Fruit fly (Drosophila melanogaster): ENCODE measurements around the gene Rrp6.

The Rrp6 gene

DNA sequence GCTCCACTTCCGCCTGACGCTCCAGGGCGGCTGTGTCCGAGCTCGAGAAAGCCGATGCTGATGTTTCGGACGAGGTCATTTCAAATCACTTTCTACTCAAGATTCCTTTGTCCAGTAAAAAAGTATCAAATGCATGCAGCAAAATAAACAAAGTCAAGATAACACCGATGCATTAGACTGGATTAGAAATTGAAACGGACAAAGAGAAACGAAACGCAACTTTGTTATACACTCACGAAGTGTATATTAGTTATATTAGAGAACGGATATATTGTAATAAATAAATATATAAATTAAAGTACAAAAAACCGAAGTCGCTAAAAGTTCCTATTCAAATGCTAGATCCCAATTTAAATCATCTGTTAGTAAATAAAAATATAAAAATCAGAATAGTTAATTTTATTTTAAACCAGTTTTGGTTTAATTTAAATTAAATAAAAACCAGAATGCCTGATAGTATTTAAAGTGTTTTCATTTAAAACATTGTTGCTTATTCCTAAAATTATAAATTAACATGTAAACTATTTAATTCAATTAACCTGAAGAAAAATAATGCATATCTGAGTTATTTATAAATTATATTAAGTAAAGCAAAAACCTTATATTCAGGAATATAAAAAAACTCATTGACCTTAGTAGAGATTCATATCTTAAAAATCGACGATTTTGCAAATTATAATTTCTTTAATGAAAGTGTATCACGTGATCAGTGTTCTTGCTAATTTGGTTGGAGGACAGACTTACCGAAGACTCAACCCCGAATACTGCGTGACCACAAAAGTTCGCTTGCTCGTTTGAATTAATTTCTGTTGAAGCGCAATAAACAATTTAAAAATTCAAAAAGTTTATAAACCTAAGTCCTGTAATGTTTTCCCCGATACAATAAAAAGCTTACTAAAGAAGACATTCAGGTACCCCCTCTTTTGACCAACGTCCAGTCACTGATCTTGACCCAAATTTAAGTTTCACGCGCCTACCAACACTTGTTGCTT is 8.0 kb upstream of the Rrp6 start, which contains the start of gene Dph2 (continued):
- TF ChIP-seq oc (tag; optimal IDR thresholded peaks at IDR 0.05), result no peak
- TF ChIP-seq phol (tag; optimal IDR thresholded peaks at IDR 0.05), result peak; percentile 83
- no peak for TF ChIP-seq dati (GFP tag; IDR thresholded peaks at IDR 0.05)
- peak; percentile 78 for TF ChIP-seq Abd-B (GFP tag; optimal IDR thresholded peaks at IDR 0.05)
- TF ChIP-seq pfk (GFP tag; optimal IDR thresholded peaks at IDR 0.05), result peak; percentile 98
- peak; percentile 48 for TF ChIP-seq BEAF-32 (GFP tag; optimal IDR thresholded peaks at IDR 0.05)
- peak; percentile 48 for TF ChIP-seq CG33213 (GFP tag; optimal IDR thresholded peaks at IDR 0.05)
- TF ChIP-seq Nf-YC (tag; optimal IDR thresholded peaks at IDR 0.05), result peak; percentile 78
- TF ChIP-seq twi (tag; optimal IDR thresholded peaks at IDR 0.05), result peak; percentile 39
- TF ChIP-seq Lpt (GFP tag; optimal IDR thresholded peaks at IDR 0.05), result no peak
- no peak for TF ChIP-seq CG10431 (GFP tag; optimal IDR thresholded peaks at IDR 0.05)
- peak; percentile 79; the same call in 2 of the 3 replicates for TF ChIP-seq ase (GFP tag; IDR thresholded peaks at IDR 0.05)
- peak; percentile 26 for TF ChIP-seq Bdp1 (GFP tag; optimal IDR thresholded peaks at IDR 0.05)
- peak; percentile 82 for TF ChIP-seq tgo (GFP tag; IDR thresholded peaks at IDR 0.05)
- peak; percentile 59 for TF ChIP-seq Sry-δ (GFP tag; optimal IDR thresholded peaks at IDR 0.05)
- peak; percentile 24 to 67 for TF ChIP-seq dpn (GFP tag; optimal IDR thresholded peaks at IDR 0.05)
- peak; percentile 33; the same call in 2 of the 4 replicates for TF ChIP-seq Gug (GFP tag; IDR thresholded peaks at IDR 0.05)
- TF ChIP-seq inv (GFP tag; IDR thresholded peaks at IDR 0.05; ENCODE audit: partially characterized antibody), result no peak
- peak; percentile 79 for TF ChIP-seq Ssrp (tag; optimal IDR thresholded peaks at IDR 0.05)
- TF ChIP-seq YL-1 (GFP tag; optimal IDR thresholded peaks at IDR 0.05), result peak; percentile 25
- peak; percentile 44 for TF ChIP-seq bcd (GFP tag; optimal IDR thresholded peaks at IDR 0.05)
- TF ChIP-seq CG16779 (GFP tag; IDR thresholded peaks at IDR 0.05), result no peak
- TF ChIP-seq Ada2b (GFP tag; IDR thresholded peaks at IDR 0.05), result peak; percentile 75
- peak; percentile 83 for TF ChIP-seq Aef1 (GFP tag; IDR thresholded peaks at IDR 0.05)
- no peak for TF ChIP-seq h (optimal IDR thresholded peaks at IDR 0.05)
- TF ChIP-seq CG8290 (GFP tag; optimal IDR thresholded peaks at IDR 0.05), result no peak
- TF ChIP-seq CG8290 (tag; optimal IDR thresholded peaks at IDR 0.05), result peak in 1 of 2 experiments; percentile 69
- peak; percentile 18 for TF ChIP-seq CG4282 (GFP tag; optimal IDR thresholded peaks at IDR 0.05)
- TF ChIP-seq CG2889 (GFP tag; IDR thresholded peaks at IDR 0.05), result peak; percentile 65; the same call in 2 of the 3 replicates
- no peak for TF ChIP-seq shn (GFP tag; optimal IDR thresholded peaks at IDR 0.05)
- peak; percentile 30 for TF ChIP-seq MTF-1 (GFP tag; optimal IDR thresholded peaks at IDR 0.05; ENCODE audit: borderline replicate concordance)
- TF ChIP-seq jigr1 (GFP tag; IDR thresholded peaks at IDR 0.05), result 0 out of 3 replicates have a peak, but pooled peaks have one; percentile 35
- peak in 1 of 2 experiments; percentile 15 for TF ChIP-seq insv (GFP tag; optimal IDR thresholded peaks at IDR 0.05)
- TF ChIP-seq CG12659 (GFP tag; optimal IDR thresholded peaks at IDR 0.05), result peak; percentile 79
- TF ChIP-seq Hmx (GFP tag; optimal IDR thresholded peaks at IDR 0.05), result no peak
- peak; percentile 54; the same call in 1 of the 2 replicates for TF ChIP-seq dimm (GFP tag; IDR thresholded peaks at IDR 0.05)
- peak; percentile 56 for TF ChIP-seq CG18619 (GFP tag; optimal IDR thresholded peaks at IDR 0.05)
- TF ChIP-seq CG10209 (GFP tag; optimal IDR thresholded peaks at IDR 0.05), result peak; percentile 48
- TF ChIP-seq CG10366 (GFP tag; IDR thresholded peaks at IDR 0.05), result peak; percentile 84
- TF ChIP-seq zen2 (GFP tag; IDR thresholded peaks at IDR 0.05; ENCODE audit: partially characterized antibody), result no peak
- TF ChIP-seq pum (GFP tag; optimal IDR thresholded peaks at IDR 0.05), result peak; percentile 30
- TF ChIP-seq CG2199 (GFP tag; IDR thresholded peaks at IDR 0.05), result no peak
- TF ChIP-seq chif (GFP tag; optimal IDR thresholded peaks at IDR 0.05), result peak in 1 of 2 experiments; percentile 48
- peak; percentile 75 for TF ChIP-seq CG32772 (GFP tag; IDR thresholded peaks at IDR 0.05)
- peak; percentile 54 for TF ChIP-seq Fer1 (GFP tag; optimal IDR thresholded peaks at IDR 0.05)
- peak; percentile 47 for TF ChIP-seq Ets97D (GFP tag; optimal IDR thresholded peaks at IDR 0.05)
- peak; percentile 89 for TF ChIP-seq CG2678 (tag; optimal IDR thresholded peaks at IDR 0.05)
- no peak for TF ChIP-seq Lim3 (GFP tag; IDR thresholded peaks at IDR 0.05)
- no peak for TF ChIP-seq CG10274 (GFP tag; optimal IDR thresholded peaks at IDR 0.05)
